Worm (Caenorhabditis elegans) whole organism, L3 larva: Measurements from ENCODE around the gene F35H10.10.

Source experiments
- R02D3.7 ChIP-seq: fragments of 150-350 bp; optimal IDR thresholded peaks from 2 replicates; lab custom pipeline; 2014; ENCODE audit warnings: missing biosample characterization, missing genetic modification characterization
- ZK546.5 ChIP-seq: sonication (generic microtip); optimal IDR thresholded peaks from 2 replicates; lab custom pipeline; 2017; ENCODE audit warnings: missing biosample characterization, missing genetic modification characterization
- aly-2 ChIP-seq: fragments of 150-350 bp; optimal IDR thresholded peaks from 2 replicates; lab custom pipeline; 2014; ENCODE audit warnings: missing biosample characterization, missing genetic modification characterization
- ceh-16 ChIP-seq: sonication (generic microtip); optimal IDR thresholded peaks from 2 replicates; lab custom pipeline; 2017; ENCODE audit warnings: missing biosample characterization, missing genetic modification characterization
- ceh-82 ChIP-seq: fragments of 150-350 bp; optimal IDR thresholded peaks from 2 replicates; lab custom pipeline; 2014; ENCODE audit warnings: missing biosample characterization, missing genetic modification characterization
- ceh-9 ChIP-seq: sonication (generic microtip); optimal IDR thresholded peaks from 2 replicates; lab custom pipeline; 2018; ENCODE audit warnings: missing biosample characterization, missing genetic modification characterization
- daf-12 ChIP-seq: fragments of 150-350 bp; optimal IDR thresholded peaks from 2 replicates; lab custom pipeline; 2014; ENCODE audit warnings: missing biosample characterization, missing genetic modification reagents, missing genetic modification characterization
- egl-27 ChIP-seq: sonication (generic microtip); optimal IDR thresholded peaks from 4 replicates; lab custom pipeline; 2017; ENCODE audit warnings: missing biosample characterization, missing genetic modification reagents, missing genetic modification characterization
- egl-5 ChIP-seq: fragments of 150-350 bp; optimal IDR thresholded peaks from 2 replicates; lab custom pipeline; 2017; ENCODE audit warnings: missing biosample characterization, missing genetic modification reagents, missing genetic modification characterization, inconsistent platforms
- elt-1 ChIP-seq: fragments of 150-350 bp; optimal IDR thresholded peaks from 2 replicates; lab custom pipeline; 2014; ENCODE audit warnings: missing biosample characterization, missing genetic modification characterization
- elt-2 ChIP-seq: sonication (generic microtip); optimal IDR thresholded peaks from 2 replicates; lab custom pipeline; 2016; ENCODE audit warnings: missing genetic modification reagents, mild to moderate bottlenecking, missing genetic modification characterization, missing compliant biosample characterization
- eor-1 ChIP-seq, 2 experiments: fragments of 150-350 bp; optimal IDR thresholded peaks; 2 replicates each; lab custom pipeline; 2014 to 2018; ENCODE audit warnings: missing biosample characterization in 2 of 2, missing genetic modification characterization in 2 of 2
- fkh-10 ChIP-seq: sonication (generic microtip); optimal IDR thresholded peaks from 2 replicates; lab custom pipeline; 2017; ENCODE audit warnings: missing biosample characterization, missing genetic modification reagents, missing genetic modification characterization
- jun-1 ChIP-seq: fragments of 150-350 bp; optimal IDR thresholded peaks from 2 replicates; lab custom pipeline; 2014; ENCODE audit warnings: missing biosample characterization, missing genetic modification reagents, missing genetic modification characterization
- lin-15B ChIP-seq: fragments of 150-350 bp; optimal IDR thresholded peaks from 2 replicates; lab custom pipeline; 2014; ENCODE audit warnings: missing biosample characterization, missing genetic modification characterization
- lin-39 ChIP-seq: fragments of 150-350 bp; optimal IDR thresholded peaks from 2 replicates; lab custom pipeline; 2018; ENCODE audit warnings: missing biosample characterization, missing genetic modification reagents, missing genetic modification characterization
- lsy-12 ChIP-seq: sonication (generic microtip); optimal IDR thresholded peaks from 2 replicates; lab custom pipeline; 2016; ENCODE audit warnings: mild to moderate bottlenecking, missing genetic modification characterization, missing compliant biosample characterization
- mdl-1 ChIP-seq: fragments of 150-350 bp; optimal IDR thresholded peaks from 2 replicates; lab custom pipeline; 2014; ENCODE audit warnings: missing biosample characterization, missing genetic modification characterization
- mml-1 ChIP-seq: fragments of 150-350 bp; sonication (generic microtip); optimal IDR thresholded peaks from 3 replicates; lab custom pipeline; 2014; ENCODE audit warnings: missing biosample characterization, missing genetic modification characterization
- nfya-1 ChIP-seq: sonication (generic microtip); optimal IDR thresholded peaks from 2 replicates; lab custom pipeline; 2017; ENCODE audit warnings: missing genetic modification characterization, mild to moderate bottlenecking, missing compliant biosample characterization, antibody characterized with exemption, moderate library complexity; ENCODE audit not compliant: insufficient read depth
- nhr-12 ChIP-seq: fragments of 150-350 bp; optimal IDR thresholded peaks from 2 replicates; lab custom pipeline; 2014; ENCODE audit warnings: missing biosample characterization, missing genetic modification characterization
- nhr-23 ChIP-seq: fragments of 150-350 bp; optimal IDR thresholded peaks from 2 replicates; lab custom pipeline; 2014; ENCODE audit warnings: missing biosample characterization, missing genetic modification reagents, missing genetic modification characterization
- nhr-25 ChIP-seq: sonication (generic microtip); optimal IDR thresholded peaks from 2 replicates; lab custom pipeline; 2017; ENCODE audit warnings: missing biosample characterization, missing genetic modification characterization
- nhr-67 ChIP-seq: fragments of 150-350 bp; optimal IDR thresholded peaks from 2 replicates; lab custom pipeline; 2014; ENCODE audit warnings: missing biosample characterization, missing genetic modification characterization
- nhr-77 ChIP-seq: fragments of 150-350 bp; optimal IDR thresholded peaks from 2 replicates; lab custom pipeline; 2014; ENCODE audit warnings: missing biosample characterization, missing genetic modification characterization
- pha-4 ChIP-seq: fragments of 150-350 bp; optimal IDR thresholded peaks from 2 replicates; lab custom pipeline; 2014; ENCODE audit warnings: missing biosample characterization, missing genetic modification reagents, missing genetic modification characterization
- pqm-1 ChIP-seq: fragments of 150-350 bp; optimal IDR thresholded peaks from 2 replicates; lab custom pipeline; 2017; ENCODE audit warnings: missing biosample characterization, missing genetic modification characterization, inconsistent platforms
- snpc-4 ChIP-seq: fragments of 150-350 bp; optimal IDR thresholded peaks from 2 replicates; lab custom pipeline; 2014; ENCODE audit warnings: missing biosample characterization, missing genetic modification characterization
- tbx-2 ChIP-seq: sonication (generic microtip); optimal IDR thresholded peaks from 2 replicates; lab custom pipeline; 2016; ENCODE audit warnings: mild to moderate bottlenecking, missing genetic modification characterization, missing compliant biosample characterization
- unc-39 ChIP-seq: sonication (generic microtip); optimal IDR thresholded peaks from 4 replicates; lab custom pipeline; 2017; ENCODE audit warnings: missing biosample characterization, missing genetic modification characterization
- unc-62 ChIP-seq: fragments of 150-350 bp; sonication (generic microtip); optimal IDR thresholded peaks from 4 replicates; lab custom pipeline; 2014; ENCODE audit warnings: missing biosample characterization, missing genetic modification reagents, missing genetic modification characterization
- zag-1 ChIP-seq: fragments of 150-350 bp; optimal IDR thresholded peaks from 2 replicates; lab custom pipeline; 2014; ENCODE audit warnings: missing biosample characterization, missing genetic modification characterization
- ztf-11 ChIP-seq: fragments of 150-350 bp; optimal IDR thresholded peaks from 2 replicates; lab custom pipeline; 2014; ENCODE audit warnings: missing biosample characterization, missing genetic modification characterization

Gene F35H10.10

DNA sequence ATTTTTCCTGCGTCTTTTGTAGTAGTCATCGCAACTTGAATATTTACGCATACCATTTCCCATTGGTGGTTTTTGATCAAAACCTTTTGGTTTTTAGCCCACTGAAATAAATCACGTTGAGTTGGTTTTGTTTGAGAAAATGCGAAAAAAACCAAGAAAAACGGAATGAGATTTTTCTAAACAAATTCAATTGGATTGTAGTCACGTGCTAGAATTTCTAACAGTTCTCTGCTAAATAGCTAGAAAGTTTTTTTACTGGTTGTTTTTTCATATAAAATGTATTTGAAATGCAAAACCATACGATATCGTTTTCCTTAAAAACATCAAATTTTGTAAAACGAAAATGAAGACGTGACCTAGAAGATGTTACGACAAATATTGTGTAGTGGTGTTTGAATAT, 36.1 kb downstream of the F35H10.10 start, which contains the start of gene K07H8.12:
K07H8.12 (minus strand) TSS at position 101 of the 400 bp plus-strand sequence.
- TF ChIP-seq nhr-67 (tag; lab: Kevin White, UChicago): no peak
- TF ChIP-seq egl-5 (tag; lab: Kevin White, UChicago): no peak
- no peak for TF ChIP-seq elt-1
- TF ChIP-seq daf-12 (tag; lab: Kevin White, UChicago): no peak
- TF ChIP-seq zag-1: no peak
- TF ChIP-seq egl-27 (tag; lab: Kevin White, UChicago): no peak
- TF ChIP-seq mml-1 (tag; lab: Kevin White, UChicago): no peak
- TF ChIP-seq pqm-1 (tag; lab: Kevin White, UChicago): no peak
- no peak for TF ChIP-seq nhr-77
- TF ChIP-seq nhr-12 (tag; lab: Kevin White, UChicago): no peak
- TF ChIP-seq unc-39 (tag; lab: Kevin White, UChicago): no peak

DNA sequence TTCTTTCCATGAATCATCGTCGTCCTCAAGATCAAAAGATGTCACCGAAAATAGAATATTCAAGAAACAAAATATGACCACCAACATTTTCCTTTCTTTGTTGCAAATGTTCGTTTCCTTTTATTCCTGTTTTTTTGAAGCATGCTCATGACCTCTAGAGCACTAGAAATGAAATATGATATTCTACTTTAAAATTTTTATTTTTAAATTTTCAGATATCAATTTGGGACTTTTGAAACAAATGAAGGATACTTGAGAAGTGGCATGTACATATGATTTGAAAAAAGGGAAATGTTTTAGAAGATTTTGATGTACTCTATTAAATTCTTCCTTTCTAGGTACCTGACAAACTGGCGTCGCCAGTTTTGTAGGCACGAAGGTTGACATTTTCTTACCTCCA, 37.5 kb downstream of the F35H10.10 start, which contains the start of gene K07H8.11:
K07H8.11 (minus strand) TSS at position 101 of the 400 bp plus-strand sequence.
- TF ChIP-seq nfya-1 (tag; lab: Kevin White, UChicago): no peak
- TF ChIP-seq, all 47 proteins: peak for 0

ce11 chrIV:8273334-8273733, 39.4 kb downstream of the F35H10.10 start:
- TF ChIP-seq unc-39 (tag; lab: Kevin White, UChicago): no peak
- TF ChIP-seq nhr-12 (tag; lab: Kevin White, UChicago): no peak
- peak; percentile 66 for TF ChIP-seq elt-1
- TF ChIP-seq, all 47 proteins: peak for 1

DNA sequence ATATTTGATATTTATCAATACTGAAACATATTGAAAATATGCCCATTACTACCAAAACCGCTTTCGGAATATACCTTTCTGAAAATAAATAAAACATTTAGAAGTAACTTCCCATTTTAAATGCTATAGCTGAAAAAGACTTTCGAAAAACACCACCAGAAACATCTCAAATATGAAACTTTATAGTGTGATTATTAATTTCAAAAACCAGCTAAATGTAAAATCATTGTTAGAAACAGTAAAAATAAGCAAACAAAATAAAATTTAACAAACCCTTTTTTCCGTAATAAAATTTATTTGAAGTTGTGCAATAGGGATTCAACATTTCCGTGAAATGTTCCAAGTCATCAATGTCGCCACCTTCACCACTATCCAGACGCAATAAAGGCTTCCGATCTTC, 44.7 kb downstream of the F35H10.10 start, which contains the start of the genes K07H8.5 and K07H8.8:
K07H8.5 (plus strand) TSS at position 301 of the 400 bp plus-strand sequence.
K07H8.8 (minus strand) TSS at position 389 of the 400 bp plus-strand sequence.
- TF ChIP-seq nfya-1 (tag; lab: Kevin White, UChicago) (no peak), ceh-16 (tag; lab: Kevin White, UChicago) (no peak), unc-39 (tag; lab: Kevin White, UChicago) (no peak), mdl-1 (no peak), jun-1 (no peak), elt-1 (no peak), nhr-77 (no peak), mml-1 (tag; lab: Kevin White, UChicago) (no peak), nhr-25 (tag; lab: Kevin White, UChicago) (no peak), lsy-12 (tag; lab: Kevin White, UChicago) (no peak), snpc-4 (tag; lab: Kevin White, UChicago) (no peak), tbx-2 (tag; lab: Kevin White, UChicago) (no peak), ceh-9 (no peak)

- no peak for TF ChIP-seq ZK546.5 (tag; lab: Kevin White, UChicago)
- no peak for TF ChIP-seq eor-1 (tag; optimal IDR thresholded peaks at IDR 0.05; lab: Kevin White, UChicago)
- TF ChIP-seq elt-2 (tag; lab: Kevin White, UChicago): no peak
- TF ChIP-seq ztf-11: no peak
- TF ChIP-seq egl-5 (tag; lab: Kevin White, UChicago): no peak
- TF ChIP-seq ceh-16 (tag; lab: Kevin White, UChicago): no peak
- no peak for TF ChIP-seq unc-39 (tag; lab: Kevin White, UChicago)
- TF ChIP-seq R02D3.7 (tag; lab: Kevin White, UChicago): no peak
- TF ChIP-seq lin-39: no peak
- TF ChIP-seq daf-12 (tag; lab: Kevin White, UChicago): no peak
- no peak for TF ChIP-seq lin-15B
- TF ChIP-seq fkh-10: no peak
- no peak for TF ChIP-seq ceh-82 (tag; lab: Kevin White, UChicago)
- TF ChIP-seq nfya-1 (tag; lab: Kevin White, UChicago): no peak
- TF ChIP-seq tbx-2 (tag; lab: Kevin White, UChicago): no peak
- no peak for TF ChIP-seq aly-2
These were observed 46.5 kb downstream of the F35H10.10 start for ce11 chrIV:8266024-8266949.

DNA sequence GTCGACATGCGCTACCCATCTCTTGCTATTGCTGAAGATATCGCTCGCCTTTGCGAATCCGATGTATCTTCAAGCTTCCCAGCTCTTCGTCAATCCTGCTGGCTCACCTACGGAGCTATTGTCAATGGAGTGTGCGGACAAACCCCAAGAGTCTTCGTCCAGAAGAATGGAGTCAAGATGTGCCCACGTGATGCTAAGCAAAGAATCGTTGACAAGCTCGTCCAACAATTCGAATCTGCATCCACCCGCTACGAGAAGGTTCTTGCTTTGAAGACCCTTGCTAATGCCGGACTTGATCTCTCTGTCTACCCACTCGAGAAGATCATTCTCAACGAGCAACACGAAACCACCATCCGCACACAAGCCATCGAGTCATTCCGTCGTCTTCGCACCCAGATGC, 50.1 kb downstream of the F35H10.10 start:
- TF ChIP-seq daf-12 (tag; lab: Kevin White, UChicago): no peak
- no peak for TF ChIP-seq pha-4 (tag; lab: Kevin White, UChicago)
- no peak for TF ChIP-seq nhr-25 (tag; lab: Kevin White, UChicago)
- TF ChIP-seq lin-15B: no peak
- no peak for TF ChIP-seq egl-27 (tag; lab: Kevin White, UChicago)
- TF ChIP-seq nhr-23: no peak
- no peak for TF ChIP-seq ztf-11
- TF ChIP-seq eor-1 (tag; optimal IDR thresholded peaks at IDR 0.05; lab: Kevin White, UChicago): no peak
- no peak for TF ChIP-seq unc-62 (GFP tag; lab: Kevin White, UChicago)
- TF ChIP-seq pqm-1 (tag; lab: Kevin White, UChicago): no peak
